Fruit fly (Drosophila melanogaster) whole organism, embryonic: ENCODE measurements around the gene CG7906.

Source experiments
- Adf1 ChIP-seq: fragments of 200-800 bp; sonication (Bioruptor generic); IDR thresholded peaks from 2 replicates; pipeline ENCODE4 v1.3.6; 2022; ENCODE audit warnings: missing biosample characterization, missing genetic modification characterization
- B-H1 ChIP-seq: fragments of 200-800 bp; sonication (Bioruptor generic); IDR thresholded peaks from 3 replicates; pipeline ENCODE4 v1.3.6; 2022; ENCODE audit warnings: missing biosample characterization, missing genetic modification characterization
- CG10543 ChIP-seq: fragments of 200-800 bp; sonication (Bioruptor generic); optimal IDR thresholded peaks from 3 replicates; lab custom pipeline; 2017; ENCODE audit warnings: missing biosample characterization, mild to moderate bottlenecking, missing genetic modification characterization, moderate library complexity
- CG11398 ChIP-seq: fragments of 200-800 bp; sonication (Bioruptor generic); optimal IDR thresholded peaks from 2 replicates; lab custom pipeline; 2016; ENCODE audit warnings: missing biosample characterization, missing genetic modification characterization
- CG14441 ChIP-seq: fragments of 200-800 bp; sonication (Bioruptor generic); IDR thresholded peaks from 2 replicates; pipeline ENCODE4 v1.3.6; 2022; ENCODE audit warnings: missing biosample characterization, missing genetic modification characterization
- CG1529 ChIP-seq: fragments of 200-800 bp; sonication (Bioruptor generic); optimal IDR thresholded peaks from 3 replicates; lab custom pipeline; 2018; ENCODE audit warnings: missing biosample characterization, missing genetic modification characterization
- CG15696 ChIP-seq: fragments of 200-800 bp; sonication (Bioruptor generic); optimal IDR thresholded peaks from 2 replicates; lab custom pipeline; 2019; ENCODE audit warnings: missing biosample characterization, mild to moderate bottlenecking, missing genetic modification characterization, moderate library complexity
- CG1603 ChIP-seq: fragments of 200-800 bp; sonication (Bioruptor generic); optimal IDR thresholded peaks from 2 replicates; lab custom pipeline; 2019; ENCODE audit warnings: missing biosample characterization, mild to moderate bottlenecking, missing genetic modification characterization, moderate library complexity
- CG16813 ChIP-seq: fragments of 200-800 bp; sonication (Bioruptor generic); IDR thresholded peaks from 3 replicates; pipeline ENCODE4 v1.3.6; 2022; ENCODE audit warnings: missing biosample characterization, missing genetic modification characterization; ENCODE audit not compliant: partially characterized antibody
- CG17829 ChIP-seq: fragments of 200-800 bp; optimal IDR thresholded peaks from 2 replicates; lab custom pipeline; 2019; ENCODE audit warnings: missing biosample characterization, mild to moderate bottlenecking, missing genetic modification characterization, moderate library complexity
- CG2678 ChIP-seq: fragments of 200-800 bp; sonication (Bioruptor generic); optimal IDR thresholded peaks from 3 replicates; lab custom pipeline; 2019; ENCODE audit warnings: missing biosample characterization, mild to moderate bottlenecking, missing genetic modification characterization, moderate library complexity
- CG32767 ChIP-seq: fragments of 200-800 bp; sonication (Bioruptor generic); IDR thresholded peaks from 2 replicates; pipeline ENCODE4 v1.3.6; 2022; ENCODE audit warnings: missing biosample characterization, missing genetic modification characterization
- CG34376 ChIP-seq: fragments of 200-800 bp; sonication (Bioruptor generic); optimal IDR thresholded peaks from 2 replicates; lab custom pipeline; 2018; ENCODE audit warnings: missing biosample characterization, mild to moderate bottlenecking, missing genetic modification characterization
- CG3726 ChIP-seq: fragments of 200-800 bp; sonication (Bioruptor generic); IDR thresholded peaks from 3 replicates; pipeline ENCODE4, ENCODE4 v1.3.6; 2022; ENCODE audit warnings: missing biosample characterization, missing genetic modification characterization
- CG4820 ChIP-seq: fragments of 200-800 bp; sonication (Bioruptor generic); optimal IDR thresholded peaks from 3 replicates; lab custom pipeline; 2016; ENCODE audit warnings: missing biosample characterization, missing genetic modification characterization
- CG6813 ChIP-seq: fragments of 200-800 bp; sonication (Bioruptor generic); optimal IDR thresholded peaks from 2 replicates; lab custom pipeline; 2017; ENCODE audit warnings: missing biosample characterization, missing genetic modification characterization, mild to moderate bottlenecking, moderate library complexity, missing genetic modification reagents
- CG7745 ChIP-seq: fragments of 200-800 bp; sonication (Bioruptor generic); optimal IDR thresholded peaks from 2 replicates; lab custom pipeline; 2018; ENCODE audit warnings: missing biosample characterization, mild to moderate bottlenecking, missing genetic modification characterization, moderate library complexity
- CG7963 ChIP-seq: fragments of 200-800 bp; sonication (Bioruptor generic); IDR thresholded peaks from 3 replicates; pipeline ENCODE4 v1.3.6; 2022; ENCODE audit warnings: missing biosample characterization, missing genetic modification characterization; ENCODE audit not compliant: partially characterized antibody
- Doc3 ChIP-seq: fragments of 200-800 bp; sonication (Bioruptor generic); IDR thresholded peaks from 3 replicates; pipeline ENCODE4 v1.3.6; 2022; ENCODE audit warnings: missing biosample characterization, missing genetic modification characterization; ENCODE audit not compliant: partially characterized antibody
- Dp ChIP-seq: fragments of 200-800 bp; sonication (Bioruptor generic); optimal IDR thresholded peaks from 2 replicates; lab custom pipeline; 2018; ENCODE audit warnings: missing biosample characterization, mild to moderate bottlenecking, missing genetic modification characterization, moderate library complexity
- Drgx ChIP-seq: fragments of 200-800 bp; sonication (Bioruptor generic); IDR thresholded peaks from 2 replicates; pipeline ENCODE4 v1.3.6; 2022; ENCODE audit warnings: missing biosample characterization, missing genetic modification characterization
- Elba2 ChIP-seq: fragments of 200-800 bp; sonication (Bioruptor generic); optimal IDR thresholded peaks from 3 replicates; lab custom pipeline; 2016; ENCODE audit warnings: missing biosample characterization, missing genetic modification characterization
- Ets65A ChIP-seq: fragments of 200-800 bp; sonication (Bioruptor generic); peaks from one replicate; lab custom pipeline; 2016; ENCODE audit warnings: missing biosample characterization, missing genetic modification characterization
- HLH4C ChIP-seq: fragments of 200-800 bp; sonication (Bioruptor generic); IDR thresholded peaks from 3 replicates; pipeline ENCODE4 v1.3.6; 2022; ENCODE audit warnings: missing biosample characterization, missing genetic modification characterization; ENCODE audit not compliant: partially characterized antibody
- HLHmδ ChIP-seq: fragments of 200-800 bp; sonication (Bioruptor generic); optimal IDR thresholded peaks from 2 replicates; lab custom pipeline; 2018; ENCODE audit warnings: missing biosample characterization, mild to moderate bottlenecking, missing genetic modification characterization, moderate library complexity
- Hmr ChIP-seq: fragments of 200-800 bp; sonication (Bioruptor generic); optimal IDR thresholded peaks from 3 replicates; lab custom pipeline; 2017; ENCODE audit warnings: mild to moderate bottlenecking, missing biosample characterization, missing genetic modification reagents, missing genetic modification characterization
- Hr78 ChIP-seq, 2 experiments: fragments of 200-800 bp in 1 of 2; fragments of >200 bp in 1 of 2; sonication (Bioruptor generic) in 1 of 2; optimal IDR thresholded peaks; 2 replicates each; lab custom pipeline; 2017 to 2019; ENCODE audit warnings: missing biosample characterization in 2 of 2, missing genetic modification characterization in 2 of 2, mild to moderate bottlenecking in 1 of 2, moderate library complexity in 1 of 2
- Sox100B ChIP-seq: fragments of 200-800 bp; sonication (Bioruptor generic); optimal IDR thresholded peaks from 3 replicates; lab custom pipeline; 2018; ENCODE audit warnings: missing biosample characterization, mild to moderate bottlenecking, missing genetic modification characterization
- Xbp1 ChIP-seq: fragments of 200-800 bp; sonication (Bioruptor generic); optimal IDR thresholded peaks from 3 replicates; lab custom pipeline; 2016; ENCODE audit warnings: missing biosample characterization, mild to moderate bottlenecking, missing genetic modification characterization
- br ChIP-seq: fragments of >200 bp; optimal IDR thresholded peaks from 2 replicates; lab custom pipeline; 2017
- caup ChIP-seq: fragments of 200-800 bp; sonication (Bioruptor generic); optimal IDR thresholded peaks from 3 replicates; lab custom pipeline; 2017; ENCODE audit warnings: missing biosample characterization, mild to moderate bottlenecking, missing genetic modification characterization, moderate library complexity; ENCODE audit not compliant: severe bottlenecking
- crc ChIP-seq: fragments of 200-800 bp; sonication (Bioruptor generic); optimal IDR thresholded peaks from 2 replicates; lab custom pipeline; 2016; ENCODE audit warnings: missing biosample characterization, missing genetic modification characterization
- en ChIP-seq: fragments of 200-800 bp; sonication (Bioruptor generic); optimal IDR thresholded peaks from 2 replicates; lab custom pipeline; 2016; ENCODE audit warnings: missing biosample characterization, missing genetic modification characterization
- eyg ChIP-seq: fragments of 200-800 bp; sonication (Bioruptor generic); optimal IDR thresholded peaks from 3 replicates; lab custom pipeline; 2016; ENCODE audit warnings: missing biosample characterization, missing genetic modification characterization
- fd64A ChIP-seq: fragments of 200-800 bp; sonication (Bioruptor generic); optimal IDR thresholded peaks from 3 replicates; lab custom pipeline; 2018; ENCODE audit warnings: missing biosample characterization, mild to moderate bottlenecking, missing genetic modification characterization
- ftz-f1 ChIP-seq: fragments of 200-800 bp; sonication (Bioruptor generic); optimal IDR thresholded peaks from 2 replicates; lab custom pipeline; 2016; ENCODE audit warnings: missing biosample characterization, missing genetic modification characterization
- gcm2 ChIP-seq: fragments of 200-800 bp; sonication (Bioruptor generic); optimal IDR thresholded peaks from 2 replicates; lab custom pipeline; 2016; ENCODE audit warnings: missing biosample characterization, missing genetic modification characterization
- gsb ChIP-seq: fragments of 200-800 bp; sonication (Bioruptor generic); IDR thresholded peaks from 2 replicates; pipeline ENCODE4 v1.3.6; 2022; ENCODE audit warnings: missing biosample characterization, missing genetic modification characterization
- ham ChIP-seq: fragments of 200-800 bp; sonication (Bioruptor generic); IDR thresholded peaks from 2 replicates; pipeline ENCODE4 v1.3.6; 2022; ENCODE audit warnings: missing biosample characterization, missing genetic modification characterization
- lov ChIP-seq, 2 experiments: fragments of 200-800 bp in 1 of 2; fragments of >200 bp in 1 of 2; sonication (Bioruptor generic) in 1 of 2; IDR thresholded peaks in 1 of 2; optimal IDR thresholded peaks in 1 of 2; 2 replicates in 1 of 2; 3 replicates in 1 of 2; pipeline versions ENCODE4 v1.3.6 to Lab custom; 2017 to 2022; ENCODE audit warnings: missing biosample characterization in 1 of 2, missing genetic modification characterization in 1 of 2
- nmo ChIP-seq: fragments of 200-800 bp; sonication (Bioruptor generic); optimal IDR thresholded peaks from 2 replicates; lab custom pipeline; 2018; ENCODE audit warnings: missing biosample characterization, mild to moderate bottlenecking, missing genetic modification characterization, moderate library complexity
- pb ChIP-seq: fragments of 200-800 bp; sonication (Bioruptor generic); optimal IDR thresholded peaks from 3 replicates; lab custom pipeline; 2016; ENCODE audit warnings: missing biosample characterization, missing genetic modification characterization
- pita ChIP-seq: fragments of 200-800 bp; sonication (Bioruptor generic); optimal IDR thresholded peaks from 2 replicates; lab custom pipeline; 2017; ENCODE audit warnings: missing biosample characterization, mild to moderate bottlenecking, missing genetic modification characterization
- schlank ChIP-seq: fragments of 200-800 bp; sonication (Bioruptor generic); optimal IDR thresholded peaks from 2 replicates; lab custom pipeline; 2018; ENCODE audit warnings: missing biosample characterization, mild to moderate bottlenecking, missing genetic modification characterization
- sim ChIP-seq: fragments of 200-800 bp; sonication (Bioruptor generic); IDR thresholded peaks from 2 replicates; pipeline ENCODE4 v1.3.6; 2022; ENCODE audit warnings: missing biosample characterization, missing genetic modification characterization
- sima ChIP-seq: fragments of 200-800 bp; sonication (Bioruptor generic); optimal IDR thresholded peaks from 2 replicates; lab custom pipeline; 2016; ENCODE audit warnings: missing biosample characterization, missing genetic modification characterization
- slp2 ChIP-seq: fragments of 200-800 bp; sonication (Bioruptor generic); optimal IDR thresholded peaks from 2 replicates; lab custom pipeline; 2016; ENCODE audit warnings: missing biosample characterization, missing genetic modification characterization
- so ChIP-seq: fragments of 200-800 bp; sonication (Bioruptor generic); IDR thresholded peaks from 3 replicates; pipeline ENCODE4 v1.3.6; 2022; ENCODE audit warnings: missing biosample characterization, missing genetic modification characterization
- sug ChIP-seq: fragments of 200-800 bp; optimal IDR thresholded peaks from 2 replicates; lab custom pipeline; 2019; ENCODE audit warnings: missing biosample characterization, mild to moderate bottlenecking, missing genetic modification characterization, moderate library complexity
- vfl ChIP-seq: fragments of 200-800 bp; sonication (Bioruptor generic); optimal IDR thresholded peaks from 2 replicates; lab custom pipeline; 2016; ENCODE audit warnings: missing biosample characterization, missing genetic modification characterization
- wek ChIP-seq: fragments of 200-800 bp; sonication (Bioruptor generic); optimal IDR thresholded peaks from 3 replicates; lab custom pipeline; 2018; ENCODE audit warnings: missing biosample characterization, mild to moderate bottlenecking, missing genetic modification characterization, moderate library complexity

CG7906 gene

dm6 chr3L:14195714-14196113 lies 40.7 kb upstream of the CG7906 start (continued):
- no peak for TF ChIP-seq eyg (GFP tag; lab: Kevin White, UChicago)
- peak; percentile 55 for TF ChIP-seq caup
- TF ChIP-seq Dp (GFP tag; lab: Kevin White, UChicago), result no peak
- no peak for TF ChIP-seq Ets65A (GFP tag; lab: Kevin White, UChicago)
- no peak for TF ChIP-seq CG32767
- TF ChIP-seq CG3726 (GFP tag; lab: Robert Waterston, UW), result no peak
- TF ChIP-seq CG15696, result no peak
- TF ChIP-seq lov (optimal IDR thresholded peaks at IDR 0.05; lab: Kevin White, UChicago), result no peak
- TF ChIP-seq lov (GFP tag; IDR thresholded peaks at IDR 0.05; lab: Robert Waterston, UW), result no peak
- TF ChIP-seq gcm2, result no peak
- peak; percentile 56 for TF ChIP-seq Sox100B (GFP tag; lab: Kevin White, UChicago)
- peak; percentile 47 for TF ChIP-seq sug (tag; lab: Kevin White, UChicago)
- no peak for TF ChIP-seq so (GFP tag; lab: Robert Waterston, UW)
- no peak for TF ChIP-seq CG1603
- TF ChIP-seq CG7963 (GFP tag; lab: Robert Waterston, UW), result no peak
- no peak for TF ChIP-seq HLHmδ (GFP tag; lab: Kevin White, UChicago)
- TF ChIP-seq sima (GFP tag; lab: Kevin White, UChicago), result no peak
- no peak for TF ChIP-seq CG34376 (GFP tag; lab: Kevin White, UChicago)
- TF ChIP-seq vfl (GFP tag; lab: Kevin White, UChicago), result no peak
- no peak for TF ChIP-seq crc
- TF ChIP-seq ham (GFP tag; lab: Robert Waterston, UW), result no peak
- no peak for TF ChIP-seq CG4820
- TF ChIP-seq CG11398 (GFP tag; lab: Kevin White, UChicago), result peak; percentile 64
- TF ChIP-seq gsb (GFP tag; lab: Robert Waterston, UW), result no peak
- peak; percentile 49 for TF ChIP-seq CG6813 (GFP tag; lab: Kevin White, UChicago)
- no peak for TF ChIP-seq HLH4C (GFP tag; lab: Robert Waterston, UW)
- TF ChIP-seq Hr78 (GFP tag; optimal IDR thresholded peaks at IDR 0.05; lab: Kevin White, UChicago), result no peak
- TF ChIP-seq en (GFP tag; lab: Kevin White, UChicago), result no peak
- TF ChIP-seq Adf1 (GFP tag; lab: Robert Waterston, UW), result no peak
- TF ChIP-seq CG1529 (GFP tag; lab: Kevin White, UChicago), result peak; percentile 52
- TF ChIP-seq B-H1 (GFP tag; lab: Robert Waterston, UW), result no peak; the same call in 2 of the 3 replicates
- TF ChIP-seq pita (GFP tag; lab: Kevin White, UChicago), result no peak
- peak; percentile 61 for TF ChIP-seq wek (GFP tag; lab: Kevin White, UChicago)
- no peak for TF ChIP-seq ftz-f1 (GFP tag; lab: Kevin White, UChicago)
- TF ChIP-seq Doc3 (GFP tag; lab: Robert Waterston, UW), result no peak
- TF ChIP-seq CG10543 (GFP tag; lab: Kevin White, UChicago), result peak; percentile 35
- TF ChIP-seq slp2 (GFP tag; lab: Kevin White, UChicago), result no peak
- no peak for TF ChIP-seq nmo (GFP tag; lab: Kevin White, UChicago)
- peak; percentile 35 for TF ChIP-seq Hmr (GFP tag; lab: Kevin White, UChicago)
- TF ChIP-seq br (lab: Kevin White, UChicago), result no peak
- no peak for TF ChIP-seq CG16813 (GFP tag; lab: Robert Waterston, UW)
- no peak for TF ChIP-seq schlank (tag; lab: Kevin White, UChicago)
- TF ChIP-seq CG17829 (tag; lab: Kevin White, UChicago), result no peak
- TF ChIP-seq sim (GFP tag; lab: Robert Waterston, UW), result no peak
- peak; percentile 69 for TF ChIP-seq CG2678 (tag; lab: Kevin White, UChicago)
- TF ChIP-seq Drgx (GFP tag; lab: Robert Waterston, UW), result no peak
- no peak for TF ChIP-seq Elba2 (GFP tag; lab: Kevin White, UChicago)
- TF ChIP-seq fd64A (GFP tag; lab: Kevin White, UChicago), result peak; percentile 58
- TF ChIP-seq CG14441 (GFP tag; lab: Robert Waterston, UW), result no peak
- no peak for TF ChIP-seq Xbp1 (GFP tag; lab: Kevin White, UChicago)
- TF ChIP-seq CG7745, result no peak
- no peak for TF ChIP-seq pb (GFP tag; lab: Kevin White, UChicago)
